Worm (Caenorhabditis elegans) whole organism, mixed stage, embryonic: Measurements from ENCODE around the gene sdz-32.
"Not testable (repeated sequence)": the region's sequence is repeated elsewhere in the genome, so short reads cannot be mapped to it uniquely, and the experiment has no call there.

Source experiments
- M03D4.4 ChIP-seq: sonication (generic microtip); optimal IDR thresholded peaks from 2 replicates; lab custom pipeline; 2017; ENCODE audit warnings: mild to moderate bottlenecking, missing genetic modification characterization, missing compliant biosample characterization
- bed-3 ChIP-seq: fragments of 200-800 bp; sonication (Bioruptor generic); optimal IDR thresholded peaks from 3 replicates; lab custom pipeline; 2018; ENCODE audit warnings: mild to moderate bottlenecking, missing genetic modification characterization, moderate library complexity, missing compliant biosample characterization
- blmp-1 ChIP-seq: fragments of 150-350 bp; optimal IDR thresholded peaks from 2 replicates; lab custom pipeline; 2014; ENCODE audit warnings: missing biosample characterization, missing genetic modification characterization
- ceh-39 ChIP-seq: fragments of 150-350 bp; optimal IDR thresholded peaks from 2 replicates; lab custom pipeline; 2014; ENCODE audit warnings: missing biosample characterization, missing genetic modification characterization
- ceh-43 ChIP-seq: fragments of 200-800 bp; sonication (Bioruptor generic); optimal IDR thresholded peaks from 2 replicates; lab custom pipeline; 2018; ENCODE audit warnings: mild to moderate bottlenecking, missing genetic modification characterization, moderate library complexity, missing compliant biosample characterization
- ceh-83 ChIP-seq: fragments of 200-800 bp; sonication (Bioruptor generic); optimal IDR thresholded peaks from 2 replicates; lab custom pipeline; 2018; ENCODE audit warnings: mild to moderate bottlenecking, missing genetic modification characterization, missing compliant biosample characterization
- ces-1 ChIP-seq: fragments of 150-350 bp; optimal IDR thresholded peaks from 2 replicates; lab custom pipeline; 2014; ENCODE audit warnings: missing biosample characterization, missing genetic modification reagents, missing genetic modification characterization
- cnd-1 ChIP-seq: fragments of 200-800 bp; sonication (Bioruptor generic); optimal IDR thresholded peaks from 2 replicates; lab custom pipeline; 2018; ENCODE audit warnings: mild to moderate bottlenecking, missing genetic modification characterization, missing compliant biosample characterization
- drap-1 ChIP-seq: fragments of 200-800 bp; sonication (Bioruptor generic); optimal IDR thresholded peaks from 3 replicates; lab custom pipeline; 2018; ENCODE audit warnings: mild to moderate bottlenecking, missing genetic modification characterization, missing compliant biosample characterization
- elt-1 ChIP-seq: sonication (generic microtip); optimal IDR thresholded peaks from 2 replicates; lab custom pipeline; 2017; ENCODE audit warnings: missing genetic modification characterization, mild to moderate bottlenecking, missing compliant biosample characterization, antibody characterized with exemption, moderate library complexity, borderline replicate concordance; ENCODE audit not compliant: insufficient read depth
- elt-3 ChIP-seq: fragments of 150-350 bp; optimal IDR thresholded peaks from 2 replicates; lab custom pipeline; 2014; ENCODE audit warnings: missing biosample characterization, missing genetic modification characterization
- lin-13 ChIP-seq: fragments of 150-350 bp; optimal IDR thresholded peaks from 2 replicates; lab custom pipeline; 2014; ENCODE audit warnings: missing biosample characterization, missing genetic modification characterization
- lin-32 ChIP-seq: fragments of 200-800 bp; sonication (Bioruptor generic); optimal IDR thresholded peaks from 2 replicates; lab custom pipeline; 2018; ENCODE audit warnings: mild to moderate bottlenecking, missing genetic modification characterization, missing compliant biosample characterization
- lsy-2 ChIP-seq: fragments of 150-350 bp; optimal IDR thresholded peaks from 2 replicates; lab custom pipeline; 2014; ENCODE audit warnings: missing biosample characterization, missing genetic modification characterization
- mab-5 ChIP-seq: fragments of 150-350 bp; optimal IDR thresholded peaks from 2 replicates; lab custom pipeline; 2014; ENCODE audit warnings: missing biosample characterization, missing genetic modification characterization
- mep-1 ChIP-seq: fragments of 150-350 bp; optimal IDR thresholded peaks from 2 replicates; lab custom pipeline; 2017; ENCODE audit warnings: missing biosample characterization, missing genetic modification reagents, missing genetic modification characterization, inconsistent platforms
- mls-2 ChIP-seq: sonication (generic microtip); optimal IDR thresholded peaks from 2 replicates; lab custom pipeline; 2016; ENCODE audit warnings: mild to moderate bottlenecking, missing genetic modification characterization, moderate library complexity, missing compliant biosample characterization
- nhr-12 ChIP-seq: fragments of 150-350 bp; optimal IDR thresholded peaks from 2 replicates; lab custom pipeline; 2014; ENCODE audit warnings: missing biosample characterization, missing genetic modification characterization
- nhr-2 ChIP-seq: fragments of 150-350 bp; optimal IDR thresholded peaks from 2 replicates; lab custom pipeline; 2014; ENCODE audit warnings: missing biosample characterization, missing genetic modification characterization
- nhr-28 ChIP-seq: fragments of 150-350 bp; optimal IDR thresholded peaks from 2 replicates; lab custom pipeline; 2014; ENCODE audit warnings: missing biosample characterization, missing genetic modification characterization
- nhr-76 ChIP-seq: sonication (generic microtip); optimal IDR thresholded peaks from 2 replicates; lab custom pipeline; 2017; ENCODE audit warnings: missing biosample characterization, missing genetic modification characterization
- pha-4 ChIP-seq: fragments of 150-350 bp; optimal IDR thresholded peaks from 2 replicates; lab custom pipeline; 2018; ENCODE audit warnings: missing biosample characterization, missing genetic modification reagents, missing genetic modification characterization
- sem-2 ChIP-seq: fragments of 200-800 bp; sonication (Bioruptor generic); optimal IDR thresholded peaks from 2 replicates; lab custom pipeline; 2018; ENCODE audit warnings: mild to moderate bottlenecking, missing genetic modification characterization, missing compliant biosample characterization
- sptf-1 ChIP-seq: sonication (generic microtip); optimal IDR thresholded peaks from 2 replicates; lab custom pipeline; 2017; ENCODE audit warnings: mild to moderate bottlenecking, missing genetic modification characterization, moderate library complexity, missing compliant biosample characterization
- tbx-8 ChIP-seq: fragments of 200-800 bp; sonication (Bioruptor generic); optimal IDR thresholded peaks from 2 replicates; lab custom pipeline; 2018; ENCODE audit warnings: mild to moderate bottlenecking, missing genetic modification characterization, moderate library complexity, missing compliant biosample characterization
- unc-39 ChIP-seq: fragments of 150-350 bp; optimal IDR thresholded peaks from 2 replicates; lab custom pipeline; 2014; ENCODE audit warnings: missing biosample characterization, missing genetic modification characterization
- unc-62 ChIP-seq: fragments of 150-350 bp; optimal IDR thresholded peaks from 2 replicates; lab custom pipeline; 2014; ENCODE audit warnings: missing biosample characterization, missing genetic modification reagents, missing genetic modification characterization
- zip-8 ChIP-seq: fragments of 150-350 bp; optimal IDR thresholded peaks from 2 replicates; lab custom pipeline; 2014; ENCODE audit warnings: missing biosample characterization, missing genetic modification characterization
- ztf-11 ChIP-seq: fragments of 150-350 bp; optimal IDR thresholded peaks from 2 replicates; lab custom pipeline; 2014; ENCODE audit warnings: missing biosample characterization, missing genetic modification characterization

sdz-32 gene

DNA sequence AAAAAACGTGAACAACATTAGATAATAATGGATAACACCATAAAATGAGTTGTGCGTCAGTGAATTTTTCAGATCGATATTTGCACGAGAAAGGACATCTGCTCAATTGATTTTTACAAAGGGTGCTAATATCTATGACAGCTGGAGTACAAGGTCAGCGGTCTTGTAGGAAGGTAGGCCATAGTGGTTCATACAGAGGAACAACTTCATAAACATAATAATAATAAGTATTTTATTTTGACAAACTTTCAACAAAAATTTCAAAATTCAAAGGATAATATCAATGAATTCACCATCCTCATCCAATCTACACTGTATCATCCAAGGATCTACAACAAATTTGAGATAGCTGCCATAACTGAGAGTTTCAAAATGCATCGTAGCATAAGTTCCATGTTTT, 3.3 kb downstream of the sdz-32 start, which contains the start of gene fbxb-104:
Gene fbxb-104 (minus strand): TSS at position 101 of the 400 bp plus-strand sequence.
- no peak for TF ChIP-seq cnd-1 (tag; lab: Kevin White, UChicago)
- no peak for TF ChIP-seq drap-1 (GFP tag; lab: Kevin White, UChicago)
- TF ChIP-seq lin-32 (GFP tag; lab: Kevin White, UChicago) = no peak
- TF ChIP-seq elt-3 (tag; lab: Kevin White, UChicago) = no peak
- no peak for TF ChIP-seq nhr-12 (tag; lab: Kevin White, UChicago)
- no peak for TF ChIP-seq unc-39 (tag; lab: Kevin White, UChicago)
- TF ChIP-seq mls-2 (tag; lab: Kevin White, UChicago) = no peak
- no peak for TF ChIP-seq ceh-83
- TF ChIP-seq ceh-39 = no peak
- TF ChIP-seq sem-2 = no peak
- no peak for TF ChIP-seq bed-3 (GFP tag; lab: Kevin White, UChicago)
- no peak for TF ChIP-seq mab-5
- no peak for TF ChIP-seq tbx-8 (GFP tag; lab: Kevin White, UChicago)
- no peak for TF ChIP-seq nhr-28 (tag; lab: Kevin White, UChicago)
- TF ChIP-seq zip-8 (tag; lab: Kevin White, UChicago) = no peak
- TF ChIP-seq ceh-43 (GFP tag; lab: Kevin White, UChicago) = no peak
- no peak for TF ChIP-seq elt-1 (tag; lab: Kevin White, UChicago)
- TF ChIP-seq, all 35 proteins: peak for 0

DNA sequence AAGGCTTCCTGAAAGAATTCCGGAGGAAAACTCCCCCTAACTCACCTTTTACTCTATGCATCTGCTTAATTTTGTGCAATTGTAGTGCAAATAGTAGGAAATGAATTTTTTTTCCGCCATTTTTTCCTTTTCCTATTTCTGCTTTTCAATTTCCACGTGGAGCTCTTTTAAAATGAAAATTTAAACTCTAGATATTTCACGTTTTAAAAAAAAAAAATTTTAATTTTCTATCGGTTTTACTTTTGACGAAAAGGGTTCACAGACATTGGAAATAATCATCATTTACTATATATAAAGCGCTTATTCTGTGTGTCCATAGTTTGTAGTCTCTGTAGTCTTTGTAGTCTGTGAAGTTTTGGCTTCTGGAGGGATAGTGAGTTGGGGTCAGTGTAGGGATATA, 7.7 kb downstream of the sdz-32 start, which contains the start of gene Y49F6B.8:
Gene Y49F6B.8 (minus strand): TSS at position 101 of the 400 bp plus-strand sequence.
- TF ChIP-seq nhr-28 (tag; lab: Kevin White, UChicago) (no peak), pha-4 (tag; lab: Kevin White, UChicago) (no peak), mab-5 (no peak), ztf-11 (tag; lab: Kevin White, UChicago) (no peak), bed-3 (GFP tag; lab: Kevin White, UChicago) (no peak), lin-13 (tag; lab: Kevin White, UChicago) (no peak), blmp-1 (no peak), mls-2 (tag; lab: Kevin White, UChicago) (no peak), ceh-83 (no peak), ces-1 (GFP tag; lab: Kevin White, UChicago) (no peak), lsy-2 (tag; lab: Kevin White, UChicago) (no peak), M03D4.4 (tag; lab: Kevin White, UChicago) (no peak), zip-8 (tag; lab: Kevin White, UChicago) (no peak), unc-62 (GFP tag; lab: Kevin White, UChicago) (no peak), ceh-39 (no peak), cnd-1 (tag; lab: Kevin White, UChicago) (no peak)

DNA sequence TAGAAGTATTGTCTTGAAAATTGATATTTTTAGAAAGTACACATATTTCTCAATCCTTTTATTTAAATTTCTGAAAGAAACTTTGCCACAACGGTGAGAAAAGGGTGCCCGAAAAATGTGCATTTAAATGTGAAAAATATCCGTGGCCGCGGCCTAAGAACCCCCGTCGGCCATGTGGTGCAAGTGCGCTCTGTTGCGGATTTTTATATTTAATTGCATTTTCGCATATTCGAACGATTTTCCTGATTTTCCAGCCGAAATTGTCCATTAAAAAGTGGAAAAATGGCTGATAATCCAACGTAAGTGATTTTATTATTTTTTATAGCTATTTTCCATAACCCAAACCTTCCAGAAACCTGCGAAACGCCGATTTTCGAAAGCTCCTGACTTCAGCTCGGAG, 8.4 kb downstream of the sdz-32 start, which contains the start of gene smu-2:
Gene smu-2 (plus strand): TSS at position 178 of the 400 bp plus-strand sequence.
- TF ChIP-seq lsy-2 (tag; lab: Kevin White, UChicago) = peak; percentile 39
- peak; percentile 16 for TF ChIP-seq lin-32 (GFP tag; lab: Kevin White, UChicago)
- no peak for TF ChIP-seq nhr-76 (tag; lab: Kevin White, UChicago)
- peak; percentile 75 for TF ChIP-seq sptf-1
- peak; percentile 97 for TF ChIP-seq ces-1 (GFP tag; lab: Kevin White, UChicago)
- TF ChIP-seq mep-1 = peak; percentile 49
- TF ChIP-seq mab-5 = peak; percentile 55
- no peak for TF ChIP-seq elt-1 (tag; lab: Kevin White, UChicago)
- peak; percentile 7 for TF ChIP-seq ceh-43 (GFP tag; lab: Kevin White, UChicago)
- TF ChIP-seq cnd-1 (tag; lab: Kevin White, UChicago) = peak; percentile 20
- TF ChIP-seq unc-39 (tag; lab: Kevin White, UChicago) = no peak
- TF ChIP-seq, all 35 proteins: peak for 8

DNA sequence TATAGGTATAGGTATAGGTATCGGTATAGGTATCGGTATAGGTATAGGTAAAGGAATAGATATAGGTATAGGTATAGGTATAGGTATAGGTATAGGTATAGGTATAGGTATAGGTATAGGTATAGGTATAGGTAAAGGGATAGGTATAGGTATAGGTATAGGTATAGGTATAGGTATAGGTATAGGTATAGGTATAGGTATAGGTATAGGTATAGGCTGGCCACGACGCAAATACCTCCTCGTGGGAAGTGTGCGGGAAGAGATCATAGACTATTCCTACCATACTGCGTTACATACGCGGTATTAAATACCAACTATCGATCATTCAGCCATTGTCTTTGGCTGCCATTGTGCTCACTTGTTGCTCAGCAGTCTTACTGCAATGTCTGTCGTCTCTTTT, 17.0 kb downstream of the sdz-32 start, which contains the start of gene fbxb-112:
Gene fbxb-112 (plus strand): TSS at position 301 of the 400 bp plus-strand sequence.
- not testable (repeated sequence) for TF ChIP-seq ztf-11 (tag; lab: Kevin White, UChicago); ces-1 (GFP tag; lab: Kevin White, UChicago); unc-39 (tag; lab: Kevin White, UChicago)

DNA sequence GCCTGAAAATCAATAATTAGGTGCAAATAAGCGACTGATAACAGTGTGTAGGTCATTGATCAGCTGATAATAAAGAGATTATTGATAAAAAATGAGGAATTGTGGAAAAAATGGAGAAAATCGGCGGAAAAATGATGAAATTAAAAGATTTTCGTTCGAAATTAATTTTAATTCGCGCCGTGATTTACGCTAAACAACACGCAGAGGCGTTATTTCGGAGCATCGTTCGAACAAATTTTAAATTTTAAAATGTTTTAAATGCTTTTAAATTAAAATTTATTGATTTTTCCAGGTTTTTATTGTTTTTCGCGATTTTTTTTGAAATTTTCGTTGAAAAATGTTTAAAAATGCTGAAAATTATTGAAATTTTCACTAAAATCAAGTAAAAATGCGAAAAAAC, 25.5 kb downstream of the sdz-32 start, which contains the start of gene Y49F6B.9:
Gene Y49F6B.9 (minus strand): TSS at position 2 of the 400 bp plus-strand sequence.
- no peak for TF ChIP-seq sptf-1
- TF ChIP-seq ceh-43 (GFP tag; lab: Kevin White, UChicago) = no peak
- no peak for TF ChIP-seq bed-3 (GFP tag; lab: Kevin White, UChicago)
- no peak for TF ChIP-seq ztf-11 (tag; lab: Kevin White, UChicago)
- TF ChIP-seq nhr-2 (tag; lab: Kevin White, UChicago) = no peak
- TF ChIP-seq mls-2 (tag; lab: Kevin White, UChicago) = no peak
